Worm (Caenorhabditis elegans): ENCODE data around the gene hut-1.

The hut-1 gene

DNA sequence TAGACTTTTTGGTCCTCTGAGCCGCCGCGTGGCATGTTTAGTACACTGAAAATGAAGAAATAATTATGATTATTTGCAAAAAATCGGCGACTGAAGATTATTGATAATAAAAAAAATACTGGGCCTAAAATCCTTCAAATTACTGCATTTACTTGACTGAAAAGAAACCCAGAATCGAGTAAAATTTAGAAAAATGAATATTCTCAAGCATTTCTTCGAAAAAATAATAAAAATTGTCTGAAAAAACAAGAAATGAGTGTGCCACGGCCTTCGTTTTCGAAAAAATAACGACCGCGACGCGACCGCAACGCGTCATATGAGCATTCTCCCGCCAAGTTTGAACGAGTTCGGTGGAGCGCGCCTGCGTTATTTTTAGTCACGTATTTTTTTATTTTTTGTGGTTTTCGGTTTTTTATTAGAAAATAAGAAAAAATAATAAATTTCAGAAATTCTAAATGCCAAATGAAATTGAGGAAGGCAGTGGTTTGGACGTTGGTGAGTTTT lies 23.4 kb upstream of the hut-1 start, which contains the start of the genes rsp-3 and spin-4 (continued):
- TF ChIP-seq mxl-2 (GFP tag; conservative IDR thresholded peaks at IDR 0.05) (no peak), unc-39 (tag; optimal IDR thresholded peaks at IDR 0.05) (no peak), ztf-11 (tag; optimal IDR thresholded peaks at IDR 0.05) (no peak), mxl-3 (GFP tag; optimal IDR thresholded peaks at IDR 0.05) (no peak), arid-1 (GFP tag; conservative IDR thresholded peaks at IDR 0.05) (no peak), ceh-82 (tag; optimal IDR thresholded peaks at IDR 0.05) (no peak), unc-62 (GFP tag; optimal IDR thresholded peaks at IDR 0.05 in 1 of 2) (no peak), unc-62 (tag; optimal IDR thresholded peaks at IDR 0.05) (no peak), dmd-9 (GFP tag; IDR thresholded peaks at IDR 0.05) (no peak), pqm-1 (tag; optimal IDR thresholded peaks at IDR 0.05) (no peak), lsy-2 (tag; optimal IDR thresholded peaks at IDR 0.05) (peak in 1 of 2 experiments; percentile 90), daf-16 (GFP tag; optimal IDR thresholded peaks at IDR 0.05) (no peak), daf-16 (tag; optimal IDR thresholded peaks at IDR 0.05) (peak; percentile 55), spr-1 (tag; optimal IDR thresholded peaks at IDR 0.05) (no peak), ama-1 (optimal IDR thresholded peaks at IDR 0.05) (peak; percentile 44), madf-9 (GFP tag; conservative IDR thresholded peaks at IDR 0.05) (no peak), mdt-29 (GFP tag; IDR thresholded peaks at IDR 0.05) (no peak), D1046.2 (GFP tag; IDR thresholded peaks at IDR 0.05) (no peak), lin-13 (GFP tag; optimal IDR thresholded peaks at IDR 0.05) (peak; percentile 23), zfp-3 (GFP tag; conservative IDR thresholded peaks at IDR 0.05) (no peak), madf-5 (GFP tag; IDR thresholded peaks at IDR 0.05) (no peak), egl-43 (GFP tag; IDR thresholded peaks at IDR 0.05) (no peak), zag-1 (tag; optimal IDR thresholded peaks at IDR 0.05) (no peak), saeg-2 (GFP tag; IDR thresholded peaks at IDR 0.05) (no peak), nhr-25 (tag; optimal IDR thresholded peaks at IDR 0.05; ENCODE audit: borderline replicate concordance, insufficient read depth) (no peak), ZK337.2 (GFP tag; IDR thresholded peaks at IDR 0.05) (no peak), T20F7.1 (GFP tag; optimal IDR thresholded peaks at IDR 0.05) (no peak), F37D6.2 (tag; optimal IDR thresholded peaks at IDR 0.05) (no peak), nhr-42 (GFP tag; IDR thresholded peaks at IDR 0.05) (no peak), dmd-6 (GFP tag; IDR thresholded peaks at IDR 0.05) (no peak), nhr-28 (tag; optimal IDR thresholded peaks at IDR 0.05) (peak; percentile 41), zip-11 (GFP tag; IDR thresholded peaks at IDR 0.05) (no peak), lin-1 (GFP tag; IDR thresholded peaks at IDR 0.05) (no peak), fos-1 (tag; optimal IDR thresholded peaks at IDR 0.05) (no peak), nhr-48 (tag; optimal IDR thresholded peaks at IDR 0.05) (no peak), vab-7 (GFP tag; IDR thresholded peaks at IDR 0.05) (no peak), zip-2 (tag; optimal IDR thresholded peaks at IDR 0.05) (no peak), F26F4.8 (GFP tag; conservative IDR thresholded peaks at IDR 0.05) (no peak), dve-1 (tag; optimal IDR thresholded peaks at IDR 0.05; ENCODE audit: insufficient read depth) (peak; percentile 74), sdz-12 (GFP tag; optimal IDR thresholded peaks at IDR 0.05) (no peak), pha-4 (GFP tag; IDR thresholded peaks at IDR 0.05) (no peak), pha-4 (tag; optimal IDR thresholded peaks at IDR 0.05) (no peak), Y105C5A.15 (GFP tag; IDR thresholded peaks at IDR 0.05) (no peak), F44E2.7 (GFP tag; IDR thresholded peaks at IDR 0.05) (no peak), skn-1 (tag; optimal IDR thresholded peaks at IDR 0.05) (no peak), cey-2 (tag; optimal IDR thresholded peaks at IDR 0.05; ENCODE audit: borderline replicate concordance, insufficient read depth) (no peak), fkh-10 (GFP tag; optimal IDR thresholded peaks at IDR 0.05) (peak; percentile 26), lim-7 (GFP tag; IDR thresholded peaks at IDR 0.05) (no peak), tag-97 (GFP tag; IDR thresholded peaks at IDR 0.05) (no peak), nhr-237 (tag; optimal IDR thresholded peaks at IDR 0.05) (no peak), ceh-44 (GFP tag; IDR thresholded peaks at IDR 0.05) (no peak), unc-130 (GFP tag; optimal IDR thresholded peaks at IDR 0.05) (peak; percentile 51), aly-2 (tag; optimal IDR thresholded peaks at IDR 0.05) (no peak)

Data from whole organism, L4 larva.